Worm (Caenorhabditis elegans) whole organism, midembryonic: ENCODE results near the gene F36G9.3.

ENCODE experiments used
- klf-2 ChIP-seq: fragments of 200-800 bp; sonication (Bioruptor generic); conservative IDR thresholded peaks from 2 replicates; pipeline ENCODE4 v1.3.6; 2022; ENCODE audit warnings: missing genetic modification reagents, missing genetic modification characterization, missing compliant biosample characterization
- tab-1 ChIP-seq: fragments of 200-800 bp; sonication (Bioruptor generic); IDR thresholded peaks from 2 replicates; pipeline ENCODE4 v1.3.6; 2022; ENCODE audit warnings: missing genetic modification characterization, missing compliant biosample characterization

DNA sequence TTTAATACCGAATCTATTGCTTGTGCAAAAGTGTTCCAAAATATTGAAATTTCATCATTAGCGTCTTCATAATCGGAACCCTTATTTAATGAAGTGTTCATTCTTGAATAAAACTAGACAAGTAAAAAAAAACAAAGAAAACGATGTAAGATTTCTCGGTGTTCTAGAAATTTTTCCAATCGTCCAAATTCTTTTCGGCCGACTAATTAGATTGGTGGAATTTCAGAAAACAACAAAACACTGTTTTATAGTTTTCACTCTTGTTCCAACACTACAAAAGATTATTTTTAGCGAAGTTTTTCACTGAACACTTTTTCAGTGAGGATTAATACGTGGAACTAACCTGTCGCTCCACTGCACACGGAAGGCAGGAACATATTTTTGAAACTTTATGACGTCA, 4.4 kb upstream of the F36G9.3 start, which contains the start of gene srw-56:
- TF ChIP-seq klf-2 (GFP tag; lab: Robert Waterston, UW) (no peak), tab-1 (GFP tag; lab: Robert Waterston, UW) (no peak)
